Worm (Caenorhabditis elegans) whole organism, early embryonic: ENCODE measurements around the gene vkmt-1.

Experiments
- B0310.2 ChIP-seq: sonication (generic microtip); optimal IDR thresholded peaks from 2 replicates; lab custom pipeline; 2016; ENCODE audit warnings: mild to moderate bottlenecking, missing genetic modification characterization, missing compliant biosample characterization
- ama-1 ChIP-seq: fragments of 150-350 bp; optimal IDR thresholded peaks from 2 replicates; lab custom pipeline; 2014
- flt-1 ChIP-seq: fragments of 200-800 bp; sonication (Bioruptor generic); IDR thresholded peaks from 2 replicates; pipeline ENCODE4 v1.3.6; 2022; ENCODE audit warnings: missing genetic modification characterization, missing compliant biosample characterization
- sea-1 ChIP-seq: fragments of 200-800 bp; sonication (Bioruptor generic); conservative IDR thresholded peaks from 2 replicates; pipeline ENCODE4 v1.3.6; 2022; ENCODE audit warnings: missing genetic modification characterization, missing compliant biosample characterization
- tbx-11 ChIP-seq: fragments of 200-800 bp; sonication (Bioruptor generic); IDR thresholded peaks from 2 replicates; pipeline ENCODE4 v1.3.6; 2022; ENCODE audit warnings: missing genetic modification characterization, missing compliant biosample characterization

ce11 chrIV:12305956-12306355, 27.4 kb downstream of the vkmt-1 start:
- TF ChIP-seq ama-1 (lab: Kevin White, UChicago) = no peak
- no peak for TF ChIP-seq flt-1 (GFP tag; lab: Robert Waterston, UW)
- TF ChIP-seq tbx-11 (GFP tag; lab: Robert Waterston, UW) = no peak
- no peak for TF ChIP-seq sea-1
- TF ChIP-seq B0310.2 (tag; lab: Kevin White, UChicago) = no peak
